Worm (Caenorhabditis elegans): Measurements from ENCODE around the gene pdi-2.

- TF ChIP-seq bed-3 (GFP tag; optimal IDR thresholded peaks at IDR 0.05) (no peak), nhr-12 (tag; optimal IDR thresholded peaks at IDR 0.05) (no peak), nhr-76 (tag; optimal IDR thresholded peaks at IDR 0.05) (no peak)
Measured at ce11 chrX:4567110-4567509, 43.2 kb downstream of the pdi-2 start.

All from whole organism, mixed stage, embryonic.